Fruit fly (Drosophila melanogaster): ENCODE results near the gene CG9109.

The CG9109 gene

dm6 chr2L:5982334-5982987, 51.8 kb downstream of the CG9109 start:
- peak; percentile 93 for TF ChIP-seq pad (GFP tag; optimal IDR thresholded peaks at IDR 0.05)
- no peak for TF ChIP-seq kay (GFP tag; ENCODE audit: borderline replicate concordance)
- no peak for TF ChIP-seq CG12768 (GFP tag; optimal IDR thresholded peaks at IDR 0.05)
- peak; percentile 9 for TF ChIP-seq tj (GFP tag; optimal IDR thresholded peaks at IDR 0.05)
- TF ChIP-seq Mnt (GFP tag; optimal IDR thresholded peaks at IDR 0.05): peak; percentile 52
- peak; percentile 57 for TF ChIP-seq CG7101 (tag; optimal IDR thresholded peaks at IDR 0.05)
- peak; percentile 76 for TF ChIP-seq Crg-1 (GFP tag; optimal IDR thresholded peaks at IDR 0.05)
- peak; percentile 38 for TF ChIP-seq CG14711 (tag; optimal IDR thresholded peaks at IDR 0.05)
- TF ChIP-seq CG33017 (tag; optimal IDR thresholded peaks at IDR 0.05): no peak
- TF ChIP-seq ovo (GFP tag; optimal IDR thresholded peaks at IDR 0.05): peak; percentile 85
- peak; percentile 40 for TF ChIP-seq CG7045 (GFP tag; optimal IDR thresholded peaks at IDR 0.05)
- TF ChIP-seq CG5204 (GFP tag; optimal IDR thresholded peaks at IDR 0.05): peak; percentile 60
- peak; percentile 82 for TF ChIP-seq Hr96 (GFP tag; optimal IDR thresholded peaks at IDR 0.05)
- TF ChIP-seq CG11617 (GFP tag; optimal IDR thresholded peaks at IDR 0.05): peak; percentile 46
- peak; percentile 36 for TF ChIP-seq toe (GFP tag; optimal IDR thresholded peaks at IDR 0.05)
- peak; percentile 87 for TF ChIP-seq CG1620 (GFP tag; optimal IDR thresholded peaks at IDR 0.05)
- TF ChIP-seq cic (GFP tag; optimal IDR thresholded peaks at IDR 0.05): peak; percentile 80
- peak; percentile 64 for TF ChIP-seq Clk (GFP tag; optimal IDR thresholded peaks at IDR 0.05)
- TF ChIP-seq cnc (optimal IDR thresholded peaks at IDR 0.05): no peak
- TF ChIP-seq bab1 (GFP tag; optimal IDR thresholded peaks at IDR 0.05): peak; percentile 40

dm6 chr2L:5981433-5982333, 52.5 kb downstream of the CG9109 start, which contains the start of gene eIF4A:
eIF4A (plus strand) TSS chr2L:5981764.
- TF ChIP-seq CG7045 (GFP tag; optimal IDR thresholded peaks at IDR 0.05): no peak
- no peak for TF ChIP-seq toe (GFP tag; optimal IDR thresholded peaks at IDR 0.05)
- TF ChIP-seq CG33017 (tag; optimal IDR thresholded peaks at IDR 0.05): peak; percentile 2
- no peak for TF ChIP-seq tj (GFP tag; optimal IDR thresholded peaks at IDR 0.05)
- no peak for TF ChIP-seq CG5204 (GFP tag; optimal IDR thresholded peaks at IDR 0.05)
- TF ChIP-seq Hr96 (GFP tag; optimal IDR thresholded peaks at IDR 0.05): peak; percentile 20
- TF ChIP-seq CG14711 (tag; optimal IDR thresholded peaks at IDR 0.05): no peak
- peak; percentile 97 for TF ChIP-seq Mnt (GFP tag; optimal IDR thresholded peaks at IDR 0.05)
- TF ChIP-seq ovo (GFP tag; optimal IDR thresholded peaks at IDR 0.05): peak; percentile 18
- TF ChIP-seq Crg-1 (GFP tag; optimal IDR thresholded peaks at IDR 0.05): no peak
- no peak for TF ChIP-seq CG1620 (GFP tag; optimal IDR thresholded peaks at IDR 0.05)
- TF ChIP-seq Clk (GFP tag; optimal IDR thresholded peaks at IDR 0.05): no peak
- TF ChIP-seq CG12768 (GFP tag; optimal IDR thresholded peaks at IDR 0.05): peak; percentile 95
- no peak for TF ChIP-seq cic (GFP tag; optimal IDR thresholded peaks at IDR 0.05)
- TF ChIP-seq CG7101 (tag; optimal IDR thresholded peaks at IDR 0.05): peak; percentile 34
- TF ChIP-seq pad (GFP tag; optimal IDR thresholded peaks at IDR 0.05): no peak
- TF ChIP-seq CG11617 (GFP tag; optimal IDR thresholded peaks at IDR 0.05): no peak
- peak; percentile 43 for TF ChIP-seq kay (GFP tag; ENCODE audit: borderline replicate concordance)
- no peak for TF ChIP-seq cnc (optimal IDR thresholded peaks at IDR 0.05)
- peak; percentile 27 for TF ChIP-seq bab1 (GFP tag; optimal IDR thresholded peaks at IDR 0.05)

dm6 chr2L:5980862-5981432, 53.3 kb downstream of the CG9109 start, which contains the start of gene chic:
chic (minus strand) TSS chr2L:5981018.
- TF ChIP-seq CG14711 (tag; optimal IDR thresholded peaks at IDR 0.05) (no peak), CG7101 (tag; optimal IDR thresholded peaks at IDR 0.05) (no peak), Hr96 (GFP tag; optimal IDR thresholded peaks at IDR 0.05) (peak; percentile 68), CG33017 (tag; optimal IDR thresholded peaks at IDR 0.05) (no peak), tj (GFP tag; optimal IDR thresholded peaks at IDR 0.05) (no peak), CG12768 (GFP tag; optimal IDR thresholded peaks at IDR 0.05) (peak; percentile 3), cnc (optimal IDR thresholded peaks at IDR 0.05) (no peak), bab1 (GFP tag; optimal IDR thresholded peaks at IDR 0.05) (peak; percentile 68), ovo (GFP tag; optimal IDR thresholded peaks at IDR 0.05) (no peak), Mnt (GFP tag; optimal IDR thresholded peaks at IDR 0.05) (peak; percentile 69), CG5204 (GFP tag; optimal IDR thresholded peaks at IDR 0.05) (peak; percentile 70), Crg-1 (GFP tag; optimal IDR thresholded peaks at IDR 0.05) (no peak), pad (GFP tag; optimal IDR thresholded peaks at IDR 0.05) (no peak), kay (GFP tag; ENCODE audit: borderline replicate concordance) (no peak), toe (GFP tag; optimal IDR thresholded peaks at IDR 0.05) (peak; percentile 76), cic (GFP tag; optimal IDR thresholded peaks at IDR 0.05) (no peak), CG7045 (GFP tag; optimal IDR thresholded peaks at IDR 0.05) (peak; percentile 35), CG1620 (GFP tag; optimal IDR thresholded peaks at IDR 0.05) (peak; percentile 72), Clk (GFP tag; optimal IDR thresholded peaks at IDR 0.05) (no peak), CG11617 (GFP tag; optimal IDR thresholded peaks at IDR 0.05) (no peak)

dm6 chr2L:5979957-5980861, 54.0 kb downstream of the CG9109 start:
- TF ChIP-seq ovo (GFP tag; optimal IDR thresholded peaks at IDR 0.05) (peak; percentile 88), CG11617 (GFP tag; optimal IDR thresholded peaks at IDR 0.05) (no peak), CG33017 (tag; optimal IDR thresholded peaks at IDR 0.05) (peak; percentile 27), CG14711 (tag; optimal IDR thresholded peaks at IDR 0.05) (peak; percentile 34), tj (GFP tag; optimal IDR thresholded peaks at IDR 0.05) (peak; percentile 23), bab1 (GFP tag; optimal IDR thresholded peaks at IDR 0.05) (peak; percentile 78), CG12768 (GFP tag; optimal IDR thresholded peaks at IDR 0.05) (peak; percentile 76), toe (GFP tag; optimal IDR thresholded peaks at IDR 0.05) (no peak), kay (GFP tag; ENCODE audit: borderline replicate concordance) (peak; percentile 100), Mnt (GFP tag; optimal IDR thresholded peaks at IDR 0.05) (peak; percentile 68), Crg-1 (GFP tag; optimal IDR thresholded peaks at IDR 0.05) (peak; percentile 8), cnc (optimal IDR thresholded peaks at IDR 0.05) (no peak), Clk (GFP tag; optimal IDR thresholded peaks at IDR 0.05) (no peak), Hr96 (GFP tag; optimal IDR thresholded peaks at IDR 0.05) (peak; percentile 46), CG1620 (GFP tag; optimal IDR thresholded peaks at IDR 0.05) (no peak), cic (GFP tag; optimal IDR thresholded peaks at IDR 0.05) (peak; percentile 5), CG7045 (GFP tag; optimal IDR thresholded peaks at IDR 0.05) (no peak), CG5204 (GFP tag; optimal IDR thresholded peaks at IDR 0.05) (no peak), CG7101 (tag; optimal IDR thresholded peaks at IDR 0.05) (peak; percentile 40), pad (GFP tag; optimal IDR thresholded peaks at IDR 0.05) (peak; percentile 91)

Measured in whole organism, adult.